Fruit fly (Drosophila melanogaster) whole organism: Measurements from ENCODE around the gene CCT2.

Experiments
- psq ChIP-seq: fragments of >200 bp; optimal IDR thresholded peaks from 2 replicates; lab custom pipeline; 2017
- usp ChIP-seq: fragments of >200 bp; optimal IDR thresholded peaks from 2 replicates; lab custom pipeline; 2017; ENCODE audit warnings: missing biosample characterization, missing genetic modification characterization, mixed read lengths

- TF ChIP-seq psq (lab: Kevin White, UChicago) (no peak), usp (GFP tag; lab: Kevin White, UChicago) (no peak)
Observed at dm6 chrX:9106212-9106774, 17.0 kb downstream of the CCT2 start, which contains the start of gene Bx42.
